Fruit fly (Drosophila melanogaster) whole organism, embryonic: ENCODE measurements around the gene Ptp10D.

ENCODE experiments used
- BtbVII ChIP-seq: fragments of 200-800 bp; sonication (Bioruptor generic); optimal IDR thresholded peaks from 3 replicates; lab custom pipeline; 2017; ENCODE audit warnings: missing biosample characterization, mild to moderate bottlenecking, missing genetic modification characterization
- Bteb2 ChIP-seq: fragments of 200-800 bp; sonication (Bioruptor generic); optimal IDR thresholded peaks from 2 replicates; lab custom pipeline; 2016; ENCODE audit warnings: missing biosample characterization, missing genetic modification characterization
- CG10431 ChIP-seq: fragments of 200-800 bp; sonication (Bioruptor generic); optimal IDR thresholded peaks from 3 replicates; lab custom pipeline; 2018; ENCODE audit warnings: missing biosample characterization, mild to moderate bottlenecking, missing genetic modification characterization
- CG10959 ChIP-seq: fragments of 200-800 bp; sonication (Bioruptor generic); IDR thresholded peaks from 2 replicates; pipeline ENCODE4 v1.3.6; 2022; ENCODE audit warnings: missing biosample characterization, missing genetic modification characterization
- CG11398 ChIP-seq: fragments of 200-800 bp; sonication (Bioruptor generic); optimal IDR thresholded peaks from 2 replicates; lab custom pipeline; 2016; ENCODE audit warnings: missing biosample characterization, missing genetic modification characterization
- CG14710 ChIP-seq: fragments of 200-800 bp; sonication (Bioruptor generic); optimal IDR thresholded peaks from 3 replicates; lab custom pipeline; 2019; ENCODE audit warnings: missing biosample characterization, mild to moderate bottlenecking, missing genetic modification characterization, moderate library complexity
- CG1647 ChIP-seq: fragments of 200-800 bp; sonication (Bioruptor generic); optimal IDR thresholded peaks from 3 replicates; lab custom pipeline; 2016; ENCODE audit warnings: missing biosample characterization, missing genetic modification characterization
- CG17912 ChIP-seq: fragments of 200-800 bp; sonication (Bioruptor generic); optimal IDR thresholded peaks from 2 replicates; lab custom pipeline; 2018; ENCODE audit warnings: missing biosample characterization, mild to moderate bottlenecking, missing genetic modification characterization
- CG2678 ChIP-seq: fragments of 200-800 bp; sonication (Bioruptor generic); optimal IDR thresholded peaks from 3 replicates; lab custom pipeline; 2019; ENCODE audit warnings: missing biosample characterization, mild to moderate bottlenecking, missing genetic modification characterization, moderate library complexity
- CG2889 ChIP-seq: fragments of 200-800 bp; sonication (Bioruptor generic); IDR thresholded peaks from 3 replicates; pipeline ENCODE4 v1.3.6; 2022; ENCODE audit warnings: missing biosample characterization, missing genetic modification characterization
- CG3281 ChIP-seq: fragments of 200-800 bp; sonication (Bioruptor generic); optimal IDR thresholded peaks from 3 replicates; lab custom pipeline; 2017; ENCODE audit warnings: missing biosample characterization, mild to moderate bottlenecking, missing genetic modification characterization
- CG4328 ChIP-seq: fragments of 200-800 bp; sonication (Bioruptor generic); optimal IDR thresholded peaks from 3 replicates; lab custom pipeline; 2017; ENCODE audit warnings: missing biosample characterization, missing genetic modification reagents, missing genetic modification characterization
- CG7928 ChIP-seq: fragments of 200-800 bp; sonication (Bioruptor generic); optimal IDR thresholded peaks from 2 replicates; lab custom pipeline; 2017; ENCODE audit warnings: missing biosample characterization, mild to moderate bottlenecking, missing genetic modification characterization
- CG9932 ChIP-seq: fragments of 200-800 bp; sonication (Bioruptor generic); IDR thresholded peaks from 2 replicates; pipeline ENCODE4 v1.3.6; 2022; ENCODE audit warnings: missing biosample characterization, missing genetic modification characterization
- Dek ChIP-seq: fragments of 200-800 bp; sonication (Bioruptor generic); optimal IDR thresholded peaks from 3 replicates; lab custom pipeline; 2019; ENCODE audit warnings: missing biosample characterization, mild to moderate bottlenecking, missing genetic modification characterization, moderate library complexity
- Fer3 ChIP-seq: fragments of 200-800 bp; sonication (Bioruptor generic); optimal IDR thresholded peaks from 2 replicates; lab custom pipeline; 2018; ENCODE audit warnings: missing biosample characterization, mild to moderate bottlenecking, missing genetic modification characterization, moderate library complexity
- Meics ChIP-seq: fragments of 200-800 bp; sonication (Bioruptor generic); optimal IDR thresholded peaks from 2 replicates; lab custom pipeline; 2017; ENCODE audit warnings: missing biosample characterization, mild to moderate bottlenecking, missing genetic modification characterization
- Myb ChIP-seq: fragments of 200-800 bp; sonication (Bioruptor generic); optimal IDR thresholded peaks from 2 replicates; lab custom pipeline; 2016; ENCODE audit warnings: missing biosample characterization, missing genetic modification characterization
- NFAT ChIP-seq: fragments of 200-800 bp; sonication (Bioruptor generic); IDR thresholded peaks from 2 replicates; pipeline ENCODE4 v1.3.6; 2022; ENCODE audit warnings: missing biosample characterization, missing genetic modification characterization
- Nf-YB ChIP-seq: fragments of 200-800 bp; sonication (Bioruptor generic); optimal IDR thresholded peaks from 3 replicates; lab custom pipeline; 2019; ENCODE audit warnings: missing biosample characterization, mild to moderate bottlenecking, missing genetic modification characterization, moderate library complexity
- Poxn ChIP-seq: fragments of 200-800 bp; sonication (Bioruptor generic); IDR thresholded peaks from 2 replicates; pipeline ENCODE4 v1.3.6; 2022; ENCODE audit warnings: missing biosample characterization, missing genetic modification characterization
- Sox100B ChIP-seq: fragments of 200-800 bp; sonication (Bioruptor generic); optimal IDR thresholded peaks from 3 replicates; lab custom pipeline; 2018; ENCODE audit warnings: missing biosample characterization, mild to moderate bottlenecking, missing genetic modification characterization
- Spps ChIP-seq: fragments of 200-800 bp; sonication (Bioruptor generic); optimal IDR thresholded peaks from 2 replicates; lab custom pipeline; 2018; ENCODE audit warnings: missing biosample characterization, mild to moderate bottlenecking, missing genetic modification characterization
- Stat92E ChIP-seq, 3 experiments: fragments of >200 bp in 2 of 3; fragments of 200-800 bp in 1 of 3; sonication (Bioruptor generic) in 1 of 3; optimal IDR thresholded peaks; 2 replicates each; lab custom pipeline; 2017 to 2019; ENCODE audit warnings: missing biosample characterization in 3 of 3, missing genetic modification characterization in 3 of 3, mild to moderate bottlenecking in 1 of 3, moderate library complexity in 1 of 3
- Usf ChIP-seq: fragments of 200-800 bp; sonication (Bioruptor generic); optimal IDR thresholded peaks from 2 replicates; lab custom pipeline; 2017; ENCODE audit warnings: missing genotype, missing biosample characterization, missing genetic modification characterization
- Vsx1 ChIP-seq: fragments of 200-800 bp; sonication (Bioruptor generic); optimal IDR thresholded peaks from 2 replicates; lab custom pipeline; 2017; ENCODE audit warnings: missing biosample characterization, mild to moderate bottlenecking, missing genetic modification characterization, missing genetic modification reagents
- aop ChIP-seq: fragments of 200-800 bp; sonication (Bioruptor generic); IDR thresholded peaks from 2 replicates; pipeline ENCODE4 v1.3.6; 2022; ENCODE audit warnings: missing biosample characterization, missing genetic modification characterization
- ato ChIP-seq: fragments of 200-800 bp; sonication (Bioruptor generic); IDR thresholded peaks from 2 replicates; pipeline ENCODE4 v1.3.6; 2022; ENCODE audit warnings: missing biosample characterization, missing genetic modification characterization; ENCODE audit not compliant: partially characterized antibody
- bigmax ChIP-seq: fragments of 200-800 bp; sonication (Bioruptor generic); optimal IDR thresholded peaks from 2 replicates; lab custom pipeline; 2018; ENCODE audit warnings: missing biosample characterization, mild to moderate bottlenecking, missing genetic modification characterization
- btn ChIP-seq: fragments of 200-800 bp; sonication (Bioruptor generic); optimal IDR thresholded peaks from 2 replicates; lab custom pipeline; 2016; ENCODE audit warnings: missing biosample characterization, missing genetic modification characterization
- chm ChIP-seq: fragments of 200-800 bp; sonication (Bioruptor generic); IDR thresholded peaks from 2 replicates; pipeline ENCODE4 v1.3.6; 2022; ENCODE audit warnings: missing biosample characterization, missing genetic modification characterization
- croc ChIP-seq: fragments of 200-800 bp; sonication (Bioruptor generic); conservative IDR thresholded peaks from 3 replicates; pipeline ENCODE4 v1.3.6; 2022; ENCODE audit warnings: missing biosample characterization, missing genetic modification characterization
- en ChIP-seq: fragments of 200-800 bp; sonication (Bioruptor generic); optimal IDR thresholded peaks from 2 replicates; lab custom pipeline; 2016; ENCODE audit warnings: missing biosample characterization, missing genetic modification characterization
- exex ChIP-seq: fragments of 200-800 bp; sonication (Bioruptor generic); optimal IDR thresholded peaks from 4 replicates; lab custom pipeline; 2018; ENCODE audit warnings: missing biosample characterization, mild to moderate bottlenecking, missing genetic modification characterization, moderate library complexity
- gfzf ChIP-seq: fragments of 200-800 bp; sonication (Bioruptor generic); optimal IDR thresholded peaks from 2 replicates; lab custom pipeline; 2016; ENCODE audit warnings: missing biosample characterization, mild to moderate bottlenecking, missing genetic modification characterization, moderate library complexity
- grau ChIP-seq: fragments of 200-800 bp; optimal IDR thresholded peaks from 3 replicates; lab custom pipeline; 2019; ENCODE audit warnings: missing biosample characterization, mild to moderate bottlenecking, missing genetic modification characterization, moderate library complexity
- gro ChIP-seq: fragments of 200-800 bp; sonication (Bioruptor generic); optimal IDR thresholded peaks from 2 replicates; lab custom pipeline; 2016; ENCODE audit warnings: missing biosample characterization, missing genetic modification characterization
- ham ChIP-seq: fragments of 200-800 bp; sonication (Bioruptor generic); IDR thresholded peaks from 2 replicates; pipeline ENCODE4 v1.3.6; 2022; ENCODE audit warnings: missing biosample characterization, missing genetic modification characterization
- ind ChIP-seq: fragments of 200-800 bp; sonication (Bioruptor generic); optimal IDR thresholded peaks from 3 replicates; lab custom pipeline; 2016; ENCODE audit warnings: missing biosample characterization, missing genetic modification characterization
- nom ChIP-seq: fragments of 200-800 bp; sonication (Bioruptor generic); optimal IDR thresholded peaks from 2 replicates; lab custom pipeline; 2017; ENCODE audit warnings: missing biosample characterization, missing genetic modification characterization, mild to moderate bottlenecking, moderate library complexity, missing genetic modification reagents
- pum ChIP-seq: fragments of 200-800 bp; sonication (Bioruptor generic); optimal IDR thresholded peaks from 2 replicates; lab custom pipeline; 2016; ENCODE audit warnings: missing biosample characterization, missing genetic modification characterization
- rib ChIP-seq: fragments of 200-800 bp; sonication (Bioruptor generic); IDR thresholded peaks from 2 replicates; pipeline ENCODE4 v1.3.6; 2022; ENCODE audit warnings: missing biosample characterization, missing genetic modification characterization
- schlank ChIP-seq: fragments of 200-800 bp; sonication (Bioruptor generic); optimal IDR thresholded peaks from 2 replicates; lab custom pipeline; 2018; ENCODE audit warnings: missing biosample characterization, mild to moderate bottlenecking, missing genetic modification characterization
- sim ChIP-seq: fragments of 200-800 bp; sonication (Bioruptor generic); IDR thresholded peaks from 2 replicates; pipeline ENCODE4 v1.3.6; 2022; ENCODE audit warnings: missing biosample characterization, missing genetic modification characterization
- sima ChIP-seq: fragments of 200-800 bp; sonication (Bioruptor generic); optimal IDR thresholded peaks from 2 replicates; lab custom pipeline; 2016; ENCODE audit warnings: missing biosample characterization, missing genetic modification characterization
- slp2 ChIP-seq: fragments of 200-800 bp; sonication (Bioruptor generic); optimal IDR thresholded peaks from 2 replicates; lab custom pipeline; 2016; ENCODE audit warnings: missing biosample characterization, missing genetic modification characterization
- sob ChIP-seq: fragments of 200-800 bp; sonication (Bioruptor generic); IDR thresholded peaks from 2 replicates; pipeline ENCODE4 v1.3.6; 2022; ENCODE audit warnings: missing biosample characterization, missing genetic modification characterization
- tgo ChIP-seq: fragments of 200-800 bp; sonication (Bioruptor generic); IDR thresholded peaks from 3 replicates; pipeline ENCODE4 v1.3.6; 2022; ENCODE audit warnings: missing biosample characterization, missing genetic modification characterization
- tin ChIP-seq: fragments of 200-800 bp; sonication (Bioruptor generic); optimal IDR thresholded peaks from 3 replicates; lab custom pipeline; 2016; ENCODE audit warnings: missing biosample characterization, missing genetic modification characterization
- tll ChIP-seq, 2 experiments: fragments of 200-800 bp in 1 of 2; fragments of >200 bp in 1 of 2; sonication (Bioruptor generic) in 1 of 2; optimal IDR thresholded peaks; 2 replicates each; lab custom pipeline; 2017 to 2019; ENCODE audit warnings: missing biosample characterization in 2 of 2, missing genetic modification characterization in 2 of 2, mild to moderate bottlenecking in 1 of 2, moderate library complexity in 1 of 2
- toy ChIP-seq: fragments of 200-800 bp; sonication (Bioruptor generic); IDR thresholded peaks from 2 replicates; pipeline ENCODE4 v1.3.6; 2022; ENCODE audit warnings: missing biosample characterization, missing genetic modification characterization
- vfl ChIP-seq: fragments of 200-800 bp; sonication (Bioruptor generic); optimal IDR thresholded peaks from 2 replicates; lab custom pipeline; 2016; ENCODE audit warnings: missing biosample characterization, missing genetic modification characterization

Gene Ptp10D

DNA sequence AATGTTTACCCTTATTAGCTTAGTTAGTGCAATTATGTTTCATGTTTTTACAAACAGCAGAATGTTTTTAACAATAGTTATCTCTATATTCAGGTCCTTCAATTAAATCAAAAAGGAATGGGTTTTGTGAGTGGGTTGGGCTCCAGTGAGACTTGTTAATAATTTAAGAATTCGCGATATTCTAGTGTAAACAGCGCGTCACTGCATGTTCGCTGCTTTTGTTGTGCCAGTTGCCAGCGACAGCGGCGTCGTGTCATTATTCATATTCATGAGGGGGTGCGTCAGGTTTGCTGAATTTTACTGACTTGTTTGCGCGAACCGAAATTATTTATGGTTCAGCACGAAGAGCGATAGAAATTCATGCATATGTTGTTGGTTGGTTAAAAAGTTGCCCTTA lies 93.4 kb downstream of the Ptp10D start, which contains the start of gene Amun (continued):
- no peak for TF ChIP-seq sima (GFP tag; lab: Kevin White, UChicago)
- TF ChIP-seq croc (GFP tag; lab: Robert Waterston, UW) = no peak
- TF ChIP-seq pum (GFP tag; lab: Kevin White, UChicago) = no peak
- TF ChIP-seq CG4328 = no peak
- TF ChIP-seq nom (GFP tag; lab: Kevin White, UChicago) = no peak
- TF ChIP-seq grau (tag; lab: Kevin White, UChicago) = no peak
- TF ChIP-seq gfzf (GFP tag; lab: Kevin White, UChicago) = no peak
- TF ChIP-seq CG14710 (tag; lab: Kevin White, UChicago) = no peak
- no peak for TF ChIP-seq CG11398
- peak; percentile 27 for TF ChIP-seq Fer3 (tag; lab: Kevin White, UChicago)
- peak; percentile 26 for TF ChIP-seq en (GFP tag; lab: Kevin White, UChicago)
- peak; percentile 72 for TF ChIP-seq NFAT
- TF ChIP-seq Myb (GFP tag; lab: Kevin White, UChicago) = no peak
- no peak for TF ChIP-seq Sox100B (GFP tag; lab: Kevin White, UChicago)
- no peak for TF ChIP-seq Usf
- TF ChIP-seq slp2 = peak; percentile 12
- no peak for TF ChIP-seq tin (GFP tag; lab: Kevin White, UChicago)
- peak; percentile 2 for TF ChIP-seq gro
- no peak for TF ChIP-seq CG10431 (GFP tag; lab: Kevin White, UChicago)
- TF ChIP-seq toy (GFP tag; lab: Robert Waterston, UW) = no peak
- peak; percentile 28 for TF ChIP-seq sob (GFP tag; lab: Robert Waterston, UW)
- no peak for TF ChIP-seq CG7928 (GFP tag; lab: Kevin White, UChicago)
- no peak for TF ChIP-seq vfl (GFP tag; lab: Kevin White, UChicago)
- peak; percentile 39 for TF ChIP-seq ind
- no peak for TF ChIP-seq rib (GFP tag; lab: Robert Waterston, UW)
- TF ChIP-seq CG2678 (tag; lab: Kevin White, UChicago) = peak; percentile 35
- no peak for TF ChIP-seq Nf-YB
- no peak for TF ChIP-seq Meics
- TF ChIP-seq exex (tag; lab: Kevin White, UChicago) = no peak
- no peak for TF ChIP-seq schlank
- TF ChIP-seq CG10959 = no peak
- TF ChIP-seq CG9932 = peak; percentile 64
- TF ChIP-seq bigmax = no peak
- no peak for TF ChIP-seq Spps (tag; lab: Kevin White, UChicago)
- no peak for TF ChIP-seq CG17912
- no peak for TF ChIP-seq Vsx1 (GFP tag; lab: Kevin White, UChicago)
- TF ChIP-seq Bteb2 (GFP tag; lab: Kevin White, UChicago) = no peak
- no peak for TF ChIP-seq CG2889 (GFP tag; lab: Robert Waterston, UW)
- TF ChIP-seq aop (GFP tag; lab: Robert Waterston, UW) = no peak
- no peak for TF ChIP-seq ham (GFP tag; lab: Robert Waterston, UW)
- TF ChIP-seq CG3281 (GFP tag; lab: Kevin White, UChicago) = peak; percentile 36
- TF ChIP-seq tgo (GFP tag; lab: Robert Waterston, UW) = no peak
- no peak for TF ChIP-seq tll (GFP tag; optimal IDR thresholded peaks at IDR 0.05; lab: Kevin White, UChicago)
- TF ChIP-seq Dek (tag; lab: Kevin White, UChicago) = no peak
- TF ChIP-seq Stat92E (GFP tag; optimal IDR thresholded peaks at IDR 0.05; lab: Kevin White, UChicago) = no peak
- no peak for TF ChIP-seq sim
- TF ChIP-seq Poxn (GFP tag; lab: Robert Waterston, UW) = 0 out of 2 replicates have a peak, but pooled peaks have one; percentile 17
- no peak for TF ChIP-seq btn
- no peak for TF ChIP-seq BtbVII (GFP tag; lab: Kevin White, UChicago)
- no peak for TF ChIP-seq chm (GFP tag; lab: Robert Waterston, UW)
- TF ChIP-seq ato = no peak
- TF ChIP-seq CG1647 (GFP tag; lab: Kevin White, UChicago) = no peak
